Worm (Caenorhabditis elegans) whole organism, L4 larva: ENCODE measurements around the gene bgnt-1.1.

Experiments
- F26F4.8 ChIP-seq: fragments of 200-800 bp; sonication (Bioruptor generic); conservative IDR thresholded peaks from 2 replicates; pipeline ENCODE4 v1.3.6; 2022; ENCODE audit warnings: missing genetic modification characterization, missing compliant biosample characterization
- F37D6.2 ChIP-seq: sonication (generic microtip); optimal IDR thresholded peaks from 2 replicates; lab custom pipeline; 2016; ENCODE audit warnings: mild to moderate bottlenecking, missing genetic modification characterization, missing compliant biosample characterization
- R02D3.7 ChIP-seq: fragments of 150-350 bp; sonication (generic microtip); optimal IDR thresholded peaks from 3 replicates; lab custom pipeline; 2014; ENCODE audit warnings: missing biosample characterization, missing genetic modification characterization
- Y105C5A.15 ChIP-seq: fragments of 200-800 bp; sonication (Bioruptor generic); IDR thresholded peaks from 2 replicates; pipeline ENCODE4 v1.3.6; 2022; ENCODE audit warnings: missing genetic modification characterization, missing compliant biosample characterization
- Y48G9A.11 ChIP-seq: fragments of 200-800 bp; sonication (Bioruptor generic); IDR thresholded peaks from 2 replicates; pipeline ENCODE4 v1.3.6; 2022; ENCODE audit warnings: missing genetic modification reagents, missing genetic modification characterization, missing compliant biosample characterization
- Y75B8A.6 ChIP-seq: fragments of 200-800 bp; sonication (Bioruptor generic); IDR thresholded peaks from 2 replicates; pipeline ENCODE4 v1.3.6; 2022; ENCODE audit warnings: missing genetic modification reagents, missing genetic modification characterization, missing compliant biosample characterization
- ZK337.2 ChIP-seq: fragments of 200-800 bp; sonication (Bioruptor generic); IDR thresholded peaks from 2 replicates; pipeline ENCODE4 v1.3.6; 2022; ENCODE audit warnings: missing genetic modification reagents, missing genetic modification characterization, missing compliant biosample characterization
- ZK546.5 ChIP-seq, 2 experiments: sonication (generic microtip); optimal IDR thresholded peaks; 2 replicates each; lab custom pipeline; 2017; ENCODE audit warnings: missing biosample characterization in 2 of 2, missing genetic modification characterization in 2 of 2
- aha-1 ChIP-seq: fragments of 150-350 bp; peaks from one replicate; lab custom pipeline; 2014; ENCODE audit warnings: missing biosample characterization, missing genetic modification characterization
- ceh-28 ChIP-seq: fragments of 150-350 bp; optimal IDR thresholded peaks from 2 replicates; lab custom pipeline; 2014; ENCODE audit warnings: missing biosample characterization, missing genetic modification reagents, missing genetic modification characterization
- ceh-44 ChIP-seq: fragments of 200-800 bp; sonication (Bioruptor generic); IDR thresholded peaks from 2 replicates; pipeline ENCODE4 v1.3.6; 2022; ENCODE audit warnings: missing genetic modification reagents, missing genetic modification characterization, missing compliant biosample characterization
- ceh-82 ChIP-seq: sonication (generic microtip); optimal IDR thresholded peaks from 2 replicates; lab custom pipeline; 2017; ENCODE audit warnings: missing biosample characterization, missing genetic modification characterization
- cey-2 ChIP-seq: sonication (generic microtip); optimal IDR thresholded peaks from 3 replicates; lab custom pipeline; 2017; ENCODE audit warnings: missing genetic modification characterization, mild to moderate bottlenecking, missing compliant biosample characterization, antibody characterized with exemption, borderline replicate concordance; ENCODE audit not compliant: insufficient read depth
- ctbp-1 ChIP-seq: fragments of 200-800 bp; sonication (Bioruptor generic); IDR thresholded peaks from 2 replicates; pipeline ENCODE4 v1.3.6; 2022; ENCODE audit warnings: missing genetic modification reagents, missing genetic modification characterization, missing compliant biosample characterization
- daf-12 ChIP-seq: fragments of 150-350 bp; optimal IDR thresholded peaks from 2 replicates; lab custom pipeline; 2014; ENCODE audit warnings: missing biosample characterization, missing genetic modification reagents, missing genetic modification characterization
- daf-19 ChIP-seq: fragments of 200-800 bp; sonication (Bioruptor generic); conservative IDR thresholded peaks from 2 replicates; pipeline ENCODE4 v1.3.6; 2022; ENCODE audit warnings: missing genetic modification characterization, missing compliant biosample characterization
- daf-8 ChIP-seq: fragments of 200-800 bp; sonication (Bioruptor generic); IDR thresholded peaks from 2 replicates; pipeline ENCODE4 v1.3.6; 2022; ENCODE audit warnings: missing genetic modification characterization, missing compliant biosample characterization
- dmd-6 ChIP-seq: fragments of 200-800 bp; sonication (Bioruptor generic); IDR thresholded peaks from 2 replicates; pipeline ENCODE4 v1.3.6; 2022; ENCODE audit warnings: missing genetic modification reagents, missing genetic modification characterization, missing compliant biosample characterization
- dmd-9 ChIP-seq: fragments of 200-800 bp; sonication (Bioruptor generic); IDR thresholded peaks from 2 replicates; pipeline ENCODE4 v1.3.6; 2022; ENCODE audit warnings: missing genetic modification reagents, missing genetic modification characterization, missing compliant biosample characterization
- egl-27 ChIP-seq: sonication (generic microtip); optimal IDR thresholded peaks from 3 replicates; lab custom pipeline; 2017; ENCODE audit warnings: missing biosample characterization, missing genetic modification reagents, missing genetic modification characterization
- egl-43 ChIP-seq: fragments of 200-800 bp; sonication (Bioruptor generic); IDR thresholded peaks from 2 replicates; pipeline ENCODE4 v1.3.6; 2022; ENCODE audit warnings: missing genetic modification reagents, missing genetic modification characterization, missing compliant biosample characterization
- fos-1 ChIP-seq: fragments of 150-350 bp; optimal IDR thresholded peaks from 2 replicates; lab custom pipeline; 2014; ENCODE audit warnings: missing biosample characterization, missing genetic modification characterization
- gei-8 ChIP-seq: fragments of 200-800 bp; sonication (Bioruptor generic); optimal IDR thresholded peaks from 2 replicates; lab custom pipeline; 2018; ENCODE audit warnings: mild to moderate bottlenecking, missing genetic modification characterization, missing compliant biosample characterization
- hlh-11 ChIP-seq: fragments of 200-800 bp; sonication (Bioruptor generic); optimal IDR thresholded peaks from 2 replicates; lab custom pipeline; 2018; ENCODE audit warnings: mild to moderate bottlenecking, missing genetic modification characterization, missing compliant biosample characterization
- lin-13 ChIP-seq: fragments of 150-350 bp; optimal IDR thresholded peaks from 2 replicates; lab custom pipeline; 2014; ENCODE audit warnings: missing biosample characterization, missing genetic modification reagents, missing genetic modification characterization
- lin-29 ChIP-seq: fragments of 200-800 bp; sonication (Bioruptor generic); IDR thresholded peaks from 2 replicates; pipeline ENCODE4 v1.3.6; 2022; ENCODE audit warnings: missing genetic modification reagents, missing genetic modification characterization, missing compliant biosample characterization
- lin-39 ChIP-seq: fragments of 150-350 bp; optimal IDR thresholded peaks from 2 replicates; lab custom pipeline; 2014; ENCODE audit warnings: missing biosample characterization, missing genetic modification reagents, missing genetic modification characterization
- lir-3 ChIP-seq: sonication (generic microtip); optimal IDR thresholded peaks from 2 replicates; lab custom pipeline; 2016; ENCODE audit warnings: mild to moderate bottlenecking, missing genetic modification characterization, missing compliant biosample characterization
- madf-5 ChIP-seq, 2 experiments: fragments of 200-800 bp; sonication (Bioruptor generic); IDR thresholded peaks; 2 replicates each; pipeline ENCODE4 v1.3.6; 2022; ENCODE audit warnings: missing compliant biosample characterization in 2 of 2, missing genetic modification characterization in 2 of 2
- mdl-1 ChIP-seq, 2 experiments: fragments of 150-350 bp in 1 of 2; sonication (generic microtip) in 1 of 2; optimal IDR thresholded peaks; 2 replicates each; lab custom pipeline; 2014 to 2017; ENCODE audit warnings: missing biosample characterization in 2 of 2, missing genetic modification characterization in 2 of 2
- mes-2 ChIP-seq: sonication (generic microtip); optimal IDR thresholded peaks from 2 replicates; lab custom pipeline; 2016; ENCODE audit warnings: missing genotype, mild to moderate bottlenecking, missing genetic modification characterization, missing compliant biosample characterization; ENCODE audit not compliant: poor library complexity, severe bottlenecking
- mxl-3 ChIP-seq: fragments of 200-800 bp; sonication (Bioruptor generic); optimal IDR thresholded peaks from 2 replicates; lab custom pipeline; 2018; ENCODE audit warnings: mild to moderate bottlenecking, missing genetic modification characterization, missing compliant biosample characterization
- nhr-102 ChIP-seq: sonication (generic microtip); optimal IDR thresholded peaks from 2 replicates; lab custom pipeline; 2016; ENCODE audit warnings: mild to moderate bottlenecking, missing genetic modification characterization, moderate library complexity, missing compliant biosample characterization
- nhr-111 ChIP-seq: fragments of 200-800 bp; sonication (Bioruptor generic); optimal IDR thresholded peaks from 2 replicates; lab custom pipeline; 2018; ENCODE audit warnings: mild to moderate bottlenecking, missing genetic modification characterization, missing compliant biosample characterization
- nhr-237 ChIP-seq: sonication (generic microtip); optimal IDR thresholded peaks from 2 replicates; lab custom pipeline; 2017; ENCODE audit warnings: missing biosample characterization, missing genetic modification characterization
- nhr-28 ChIP-seq: fragments of 150-350 bp; optimal IDR thresholded peaks from 2 replicates; lab custom pipeline; 2014; ENCODE audit warnings: missing biosample characterization, missing genetic modification characterization
- nhr-41 ChIP-seq: fragments of 200-800 bp; sonication (Bioruptor generic); IDR thresholded peaks from 2 replicates; pipeline ENCODE4 v1.3.6; 2022; ENCODE audit warnings: missing genetic modification reagents, missing genetic modification characterization, missing compliant biosample characterization
- pha-4 ChIP-seq, 2 experiments: fragments of 150-350 bp in 1 of 2; fragments of 200-800 bp in 1 of 2; sonication (Bioruptor generic) in 1 of 2; IDR thresholded peaks in 1 of 2; optimal IDR thresholded peaks in 1 of 2; 2 replicates each; pipeline versions ENCODE4 v1.3.6 to Lab custom; 2014 to 2022; ENCODE audit warnings: missing genetic modification characterization in 2 of 2, missing genetic modification reagents in 2 of 2, missing biosample characterization in 1 of 2, missing compliant biosample characterization in 1 of 2
- php-3 ChIP-seq: fragments of 200-800 bp; sonication (Bioruptor generic); IDR thresholded peaks from 2 replicates; pipeline ENCODE4 v1.3.6; 2022; ENCODE audit warnings: missing genetic modification reagents, missing genetic modification characterization, missing compliant biosample characterization
- pqm-1 ChIP-seq: sonication (generic microtip); optimal IDR thresholded peaks from 2 replicates; lab custom pipeline; 2017; ENCODE audit warnings: missing biosample characterization, missing genetic modification characterization
- rbr-2 ChIP-seq: sonication (generic microtip); optimal IDR thresholded peaks from 2 replicates; lab custom pipeline; 2016; ENCODE audit warnings: missing genotype, missing genetic modification characterization, missing compliant biosample characterization
- saeg-2 ChIP-seq: fragments of 200-800 bp; sonication (Bioruptor generic); IDR thresholded peaks from 2 replicates; pipeline ENCODE4 v1.3.6; 2022; ENCODE audit warnings: missing genetic modification reagents, missing genetic modification characterization, missing compliant biosample characterization
- sdz-12 ChIP-seq: fragments of 200-800 bp; sonication (Bioruptor generic); optimal IDR thresholded peaks from 2 replicates; lab custom pipeline; 2018; ENCODE audit warnings: mild to moderate bottlenecking, missing genetic modification characterization, missing compliant biosample characterization
- skn-1 ChIP-seq: fragments of 150-350 bp; optimal IDR thresholded peaks from 2 replicates; lab custom pipeline; 2014; ENCODE audit warnings: missing biosample characterization, missing genetic modification characterization
- spr-1 ChIP-seq: sonication (generic microtip); optimal IDR thresholded peaks from 2 replicates; lab custom pipeline; 2016; ENCODE audit warnings: mild to moderate bottlenecking, missing genetic modification characterization, missing compliant biosample characterization
- tra-1 ChIP-seq: fragments of 200-800 bp; sonication (Bioruptor generic); IDR thresholded peaks from 2 replicates; pipeline ENCODE4 v1.3.6; 2022; ENCODE audit warnings: missing genetic modification reagents, missing genetic modification characterization, missing compliant biosample characterization
- unc-62 ChIP-seq, 3 experiments: fragments of 150-350 bp in 1 of 3; sonication (generic microtip); optimal IDR thresholded peaks in 2 of 3; peaks in 1 of 3; 1 replicate in 1 of 3; 2 replicates in 2 of 3; lab custom pipeline; 2014 to 2017; ENCODE audit warnings: missing biosample characterization in 3 of 3, missing genetic modification characterization in 3 of 3, missing genetic modification reagents in 3 of 3, missing genotype in 1 of 3
- vab-7 ChIP-seq: fragments of 200-800 bp; sonication (Bioruptor generic); IDR thresholded peaks from 2 replicates; pipeline ENCODE4 v1.3.6; 2022; ENCODE audit warnings: missing genetic modification reagents, missing genetic modification characterization, missing compliant biosample characterization
- zip-11 ChIP-seq: fragments of 200-800 bp; sonication (Bioruptor generic); IDR thresholded peaks from 2 replicates; pipeline ENCODE4 v1.3.6; 2022; ENCODE audit warnings: missing genetic modification characterization, missing compliant biosample characterization
- ztf-7 ChIP-seq: fragments of 150-350 bp; optimal IDR thresholded peaks from 2 replicates; lab custom pipeline; 2014; ENCODE audit warnings: missing biosample characterization, missing genetic modification characterization

bgnt-1.1 gene

ce11 chrIV:10483607-10484117 lies 11.1 kb downstream of the bgnt-1.1 start, which contains the start of the genes F01D4.5 and ced-5 (continued):
- no peak for TF ChIP-seq daf-12
- no peak for TF ChIP-seq lin-39 (tag; lab: Kevin White, UChicago)
- TF ChIP-seq dmd-9 (GFP tag; lab: Robert Waterston, UW) = peak; percentile 91
- no peak for TF ChIP-seq cey-2 (tag; lab: Kevin White, UChicago)
- no peak for TF ChIP-seq sdz-12
- TF ChIP-seq nhr-41 (GFP tag; lab: Robert Waterston, UW) = no peak
- TF ChIP-seq egl-43 (GFP tag; lab: Robert Waterston, UW) = no peak
- no peak for TF ChIP-seq zip-11 (GFP tag; lab: Robert Waterston, UW)
- no peak for TF ChIP-seq ceh-44 (GFP tag; lab: Robert Waterston, UW)
- peak; percentile 99 for TF ChIP-seq mes-2
- no peak for TF ChIP-seq lin-29 (GFP tag; lab: Robert Waterston, UW)
- peak; percentile 30 for TF ChIP-seq mxl-3 (GFP tag; lab: Kevin White, UChicago)
- TF ChIP-seq dmd-6 (GFP tag; lab: Robert Waterston, UW) = peak; percentile 78
- TF ChIP-seq nhr-237 (tag; lab: Kevin White, UChicago) = no peak
- TF ChIP-seq mdl-1 (tag; optimal IDR thresholded peaks at IDR 0.05; lab: Kevin White, UChicago) = no peak
- 0 out of 2 replicates have a peak, but pooled peaks have one; percentile 33 for TF ChIP-seq daf-19 (GFP tag; lab: Robert Waterston, UW)
- no peak for TF ChIP-seq R02D3.7 (tag; lab: Kevin White, UChicago)
- TF ChIP-seq F26F4.8 (GFP tag; lab: Robert Waterston, UW) = no peak
- peak; percentile 36 for TF ChIP-seq nhr-28 (tag; lab: Kevin White, UChicago)
- TF ChIP-seq ceh-28 (tag; lab: Kevin White, UChicago) = no peak
- no peak for TF ChIP-seq ZK546.5 (tag; optimal IDR thresholded peaks at IDR 0.05; lab: Kevin White, UChicago)
- peak; percentile 28 for TF ChIP-seq F37D6.2 (tag; lab: Kevin White, UChicago)
- peak; percentile 60 for TF ChIP-seq hlh-11 (tag; lab: Kevin White, UChicago)
- TF ChIP-seq aha-1 = no peak
- no peak for TF ChIP-seq vab-7 (GFP tag; lab: Robert Waterston, UW)
- no peak for TF ChIP-seq pqm-1 (tag; lab: Kevin White, UChicago)
- TF ChIP-seq Y75B8A.6 (GFP tag; lab: Robert Waterston, UW) = no peak
- TF ChIP-seq skn-1 (tag; lab: Kevin White, UChicago) = no peak
- TF ChIP-seq tra-1 (GFP tag; lab: Robert Waterston, UW) = peak; percentile 70
- TF ChIP-seq pha-4 (GFP tag; IDR thresholded peaks at IDR 0.05; lab: Robert Waterston, UW) = no peak
- TF ChIP-seq pha-4 (tag; optimal IDR thresholded peaks at IDR 0.05; lab: Kevin White, UChicago) = peak; percentile 45
- TF ChIP-seq unc-62 (GFP tag; optimal IDR thresholded peaks at IDR 0.05 in 1 of 2; lab: Kevin White, UChicago) = no peak
- TF ChIP-seq unc-62 (tag; optimal IDR thresholded peaks at IDR 0.05; lab: Kevin White, UChicago) = no peak
- peak; percentile 55 for TF ChIP-seq rbr-2
- peak; percentile 94 for TF ChIP-seq ZK337.2
- no peak for TF ChIP-seq saeg-2 (GFP tag; lab: Robert Waterston, UW)
- TF ChIP-seq spr-1 (tag; lab: Kevin White, UChicago) = peak; percentile 35
- TF ChIP-seq php-3 (GFP tag; lab: Robert Waterston, UW) = no peak
- TF ChIP-seq ztf-7 (tag; lab: Kevin White, UChicago) = peak; percentile 65
- peak; percentile 73 for TF ChIP-seq nhr-102 (tag; lab: Kevin White, UChicago)
- TF ChIP-seq gei-8 (GFP tag; lab: Kevin White, UChicago) = no peak
- no peak for TF ChIP-seq nhr-111 (GFP tag; lab: Kevin White, UChicago)
- TF ChIP-seq Y105C5A.15 (GFP tag; lab: Robert Waterston, UW) = no peak
- no peak for TF ChIP-seq ctbp-1 (GFP tag; lab: Robert Waterston, UW)
- no peak for TF ChIP-seq lin-13 (GFP tag; lab: Kevin White, UChicago)
- no peak for TF ChIP-seq madf-5 (GFP tag; IDR thresholded peaks at IDR 0.05; lab: Robert Waterston, UW)
- TF ChIP-seq daf-8 (GFP tag; lab: Robert Waterston, UW) = no peak
- TF ChIP-seq ceh-82 (tag; lab: Kevin White, UChicago) = no peak
- no peak for TF ChIP-seq egl-27 (tag; lab: Kevin White, UChicago)
- TF ChIP-seq fos-1 (tag; lab: Kevin White, UChicago) = no peak
- 0 out of 2 replicates have a peak, but pooled peaks have one; percentile 40 for TF ChIP-seq Y48G9A.11 (GFP tag; lab: Robert Waterston, UW)
- peak; percentile 20 for TF ChIP-seq lir-3
